Worm (Caenorhabditis elegans): ENCODE measurements around the gene rps-24.

rps-24 gene

DNA sequence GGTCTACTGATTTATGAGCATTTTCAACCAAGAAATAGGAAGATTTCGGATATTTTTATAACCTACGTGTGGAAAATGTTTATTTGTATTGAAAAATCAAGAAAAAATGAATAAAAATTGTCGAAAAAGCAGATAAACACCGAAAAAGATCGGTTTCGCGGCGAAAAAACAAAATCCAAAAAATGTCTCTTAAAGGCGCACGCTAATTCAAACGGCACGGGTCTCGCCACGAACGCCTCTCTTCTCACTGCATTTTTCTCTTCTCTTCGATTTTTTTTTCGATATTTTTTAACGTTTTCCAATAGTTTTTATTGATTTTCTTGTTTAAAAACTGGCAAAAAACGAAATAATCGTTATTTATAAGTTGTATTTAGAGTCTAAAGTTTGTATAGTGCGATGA lies 39.9 kb downstream of the rps-24 start:
- TF ChIP-seq ref-1 (GFP tag; conservative IDR thresholded peaks at IDR 0.05), result no peak

DNA sequence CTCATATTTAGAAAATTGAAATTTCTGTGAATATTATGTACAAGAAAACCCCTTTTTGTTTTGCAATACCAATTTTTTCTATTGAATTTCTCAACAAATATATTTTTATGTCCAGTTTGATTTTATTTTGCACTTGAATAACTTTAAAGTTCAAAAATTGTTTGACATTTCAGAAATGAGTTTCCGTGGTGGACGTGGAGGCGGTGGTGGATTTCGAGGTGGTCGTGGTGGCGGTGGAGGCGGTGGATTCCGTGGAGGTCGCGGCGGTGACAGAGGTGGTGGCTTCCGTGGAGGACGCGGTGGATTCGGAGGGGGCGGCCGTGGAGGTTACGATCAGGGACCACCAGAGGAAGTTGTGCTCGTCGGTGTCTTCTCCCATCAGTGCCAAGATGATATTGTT lies 40.3 kb downstream of the rps-24 start, which contains the start of gene garr-1:
Gene garr-1 (plus strand): TSS at position 174 of the 400 bp plus-strand sequence.
- TF ChIP-seq cog-1 (tag; optimal IDR thresholded peaks at IDR 0.05) (no peak), tab-1 (GFP tag; IDR thresholded peaks at IDR 0.05) (no peak), ztf-29 (GFP tag; IDR thresholded peaks at IDR 0.05) (no peak), ztf-23 (GFP tag; IDR thresholded peaks at IDR 0.05) (no peak)

DNA sequence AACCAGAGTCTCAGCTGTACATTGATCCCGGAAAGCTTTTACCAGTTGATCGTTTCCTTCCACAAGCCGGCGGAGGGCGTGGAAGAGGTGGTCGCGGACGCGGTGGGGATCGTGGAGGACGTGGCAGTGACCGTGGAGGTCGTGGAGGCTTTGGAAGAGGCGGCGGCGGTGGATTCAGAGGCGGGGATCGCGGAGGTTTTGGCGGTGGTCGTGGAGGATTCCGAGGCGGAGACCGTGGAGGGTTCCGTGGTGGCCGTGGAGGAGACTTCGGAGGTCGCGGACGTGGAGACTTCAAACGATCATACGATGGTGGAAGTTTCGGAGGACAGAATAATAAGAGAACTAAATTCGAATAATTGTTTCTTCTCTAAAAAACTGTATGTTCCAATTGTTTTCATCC lies 40.9 kb downstream of the rps-24 start:
- TF ChIP-seq ref-1 (GFP tag; conservative IDR thresholded peaks at IDR 0.05) (no peak), cog-1 (tag; optimal IDR thresholded peaks at IDR 0.05) (no peak), ztf-23 (GFP tag; IDR thresholded peaks at IDR 0.05) (no peak), flt-1 (GFP tag; IDR thresholded peaks at IDR 0.05) (no peak), med-1 (GFP tag; optimal IDR thresholded peaks at IDR 0.05; ENCODE audit: insufficient read depth) (no peak), tab-1 (GFP tag; IDR thresholded peaks at IDR 0.05) (no peak), T22C8.4 (GFP tag; IDR thresholded peaks at IDR 0.05) (no peak), klf-2 (GFP tag; conservative IDR thresholded peaks at IDR 0.05) (no peak), ztf-29 (GFP tag; IDR thresholded peaks at IDR 0.05) (no peak)

- TF ChIP-seq ztf-29 (GFP tag; IDR thresholded peaks at IDR 0.05), result no peak
- TF ChIP-seq flt-1 (GFP tag; IDR thresholded peaks at IDR 0.05), result no peak
- TF ChIP-seq ref-1 (GFP tag; conservative IDR thresholded peaks at IDR 0.05), result no peak
- TF ChIP-seq cog-1 (tag; optimal IDR thresholded peaks at IDR 0.05), result no peak
- TF ChIP-seq tab-1 (GFP tag; IDR thresholded peaks at IDR 0.05), result no peak
- TF ChIP-seq klf-2 (GFP tag; conservative IDR thresholded peaks at IDR 0.05), result no peak
- TF ChIP-seq T22C8.4 (GFP tag; IDR thresholded peaks at IDR 0.05), result no peak
- no peak for TF ChIP-seq ztf-23 (GFP tag; IDR thresholded peaks at IDR 0.05)
- TF ChIP-seq med-1 (GFP tag; optimal IDR thresholded peaks at IDR 0.05; ENCODE audit: insufficient read depth), result no peak
Measured at ce11 chrIV:427100-427908, 41.6 kb downstream of the rps-24 start.

DNA sequence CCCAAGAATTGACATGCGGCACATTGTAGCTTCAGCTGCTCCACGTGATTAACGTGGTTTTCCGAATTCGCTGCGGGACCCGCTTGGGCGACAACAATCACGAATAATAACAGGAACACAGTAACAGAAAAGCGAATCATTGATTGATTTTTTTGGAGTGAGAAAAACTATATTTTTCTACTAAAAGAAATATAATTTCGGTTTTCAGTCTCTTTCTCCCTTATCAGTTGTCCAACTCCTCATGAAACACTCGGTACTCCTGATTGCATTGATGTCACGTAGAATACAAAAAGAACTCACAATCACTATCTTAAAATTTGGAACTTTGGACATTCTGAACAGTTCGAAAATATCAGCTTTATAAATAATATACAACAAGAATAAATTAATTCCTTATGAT lies 43.2 kb downstream of the rps-24 start, which contains the start of gene Y66H1A.5:
Gene Y66H1A.5 (minus strand): TSS at position 265 of the 400 bp plus-strand sequence.
- no peak for TF ChIP-seq ztf-23 (GFP tag; IDR thresholded peaks at IDR 0.05)
- no peak for TF ChIP-seq T22C8.4 (GFP tag; IDR thresholded peaks at IDR 0.05)
- TF ChIP-seq flt-1 (GFP tag; IDR thresholded peaks at IDR 0.05), result no peak
- TF ChIP-seq klf-2 (GFP tag; conservative IDR thresholded peaks at IDR 0.05), result no peak
- no peak for TF ChIP-seq ztf-29 (GFP tag; IDR thresholded peaks at IDR 0.05)
- no peak for TF ChIP-seq ref-1 (GFP tag; conservative IDR thresholded peaks at IDR 0.05)
- no peak for TF ChIP-seq cog-1 (tag; optimal IDR thresholded peaks at IDR 0.05)
- no peak for TF ChIP-seq med-1 (GFP tag; optimal IDR thresholded peaks at IDR 0.05; ENCODE audit: insufficient read depth)
- no peak for TF ChIP-seq tab-1 (GFP tag; IDR thresholded peaks at IDR 0.05)
